Fruit fly (Drosophila melanogaster) whole organism, embryonic: ENCODE data around the gene CG13623.

Experiments
- Adf1 ChIP-seq: fragments of 200-800 bp; sonication (Bioruptor generic); IDR thresholded peaks from 2 replicates; pipeline ENCODE4 v1.3.6; 2022; ENCODE audit warnings: missing biosample characterization, missing genetic modification characterization
- CG10274 ChIP-seq: fragments of 200-800 bp; sonication (Bioruptor generic); optimal IDR thresholded peaks from 3 replicates; lab custom pipeline; 2017; ENCODE audit warnings: missing biosample characterization, mild to moderate bottlenecking, missing genetic modification characterization
- CG10366 ChIP-seq: fragments of 200-800 bp; sonication (Bioruptor generic); IDR thresholded peaks from 2 replicates; pipeline ENCODE4 v1.3.6; 2022; ENCODE audit warnings: missing biosample characterization, missing genetic modification characterization
- CG10565 ChIP-seq: fragments of 200-800 bp; sonication (Bioruptor generic); optimal IDR thresholded peaks from 3 replicates; lab custom pipeline; 2016; ENCODE audit warnings: missing biosample characterization, mild to moderate bottlenecking, missing genetic modification characterization
- CG12236 ChIP-seq: fragments of 200-800 bp; sonication (Bioruptor generic); optimal IDR thresholded peaks from 2 replicates; lab custom pipeline; 2016; ENCODE audit warnings: missing biosample characterization, missing genetic modification characterization
- CG1233 ChIP-seq: fragments of 200-800 bp; sonication (Bioruptor generic); optimal IDR thresholded peaks from 4 replicates; lab custom pipeline; 2018; ENCODE audit warnings: missing biosample characterization, mild to moderate bottlenecking, missing genetic modification characterization
- CG13287 ChIP-seq: fragments of 200-800 bp; sonication (Bioruptor generic); IDR thresholded peaks from 2 replicates; pipeline ENCODE4 v1.3.6; 2022; ENCODE audit warnings: missing biosample characterization, missing genetic modification characterization; ENCODE audit not compliant: partially characterized antibody
- CG13424 ChIP-seq: fragments of 200-800 bp; sonication (Bioruptor generic); optimal IDR thresholded peaks from 2 replicates; lab custom pipeline; 2019; ENCODE audit warnings: missing biosample characterization, mild to moderate bottlenecking, missing genetic modification characterization, moderate library complexity
- CG1529 ChIP-seq: fragments of 200-800 bp; sonication (Bioruptor generic); optimal IDR thresholded peaks from 3 replicates; lab custom pipeline; 2018; ENCODE audit warnings: missing biosample characterization, missing genetic modification characterization
- CG17361 ChIP-seq: fragments of 200-800 bp; sonication (Bioruptor generic); IDR thresholded peaks from 3 replicates; pipeline ENCODE4 v1.3.6; 2022; ENCODE audit warnings: missing biosample characterization, missing genetic modification characterization
- CG30431 ChIP-seq: fragments of 200-800 bp; sonication (Bioruptor generic); optimal IDR thresholded peaks from 2 replicates; lab custom pipeline; 2017; ENCODE audit warnings: missing biosample characterization, missing genetic modification characterization
- CG3065 ChIP-seq: fragments of 200-800 bp; sonication (Bioruptor generic); optimal IDR thresholded peaks from 2 replicates; lab custom pipeline; 2016; ENCODE audit warnings: missing biosample characterization, missing genetic modification characterization
- CG4282 ChIP-seq: fragments of 200-800 bp; sonication (Bioruptor generic); optimal IDR thresholded peaks from 2 replicates; lab custom pipeline; 2016; ENCODE audit warnings: missing biosample characterization, missing genetic modification characterization
- CG4328 ChIP-seq: fragments of 200-800 bp; sonication (Bioruptor generic); optimal IDR thresholded peaks from 3 replicates; lab custom pipeline; 2017; ENCODE audit warnings: missing biosample characterization, missing genetic modification reagents, missing genetic modification characterization
- CG4730 ChIP-seq: fragments of 200-800 bp; sonication (Bioruptor generic); IDR thresholded peaks from 2 replicates; pipeline ENCODE4 v1.3.6; 2022; ENCODE audit warnings: missing biosample characterization, missing genetic modification characterization
- CG6175 ChIP-seq: fragments of 200-800 bp; sonication (Bioruptor generic); IDR thresholded peaks from 3 replicates; pipeline ENCODE4 v1.3.6; 2022; ENCODE audit warnings: missing biosample characterization, missing genetic modification characterization
- CG6765 ChIP-seq: fragments of 200-800 bp; sonication (Bioruptor generic); optimal IDR thresholded peaks from 3 replicates; lab custom pipeline; 2017; ENCODE audit warnings: missing biosample characterization, mild to moderate bottlenecking, missing genetic modification characterization
- CG7839 ChIP-seq: fragments of 200-800 bp; sonication (Bioruptor generic); optimal IDR thresholded peaks from 3 replicates; lab custom pipeline; 2018; ENCODE audit warnings: missing biosample characterization, mild to moderate bottlenecking, missing genetic modification characterization, moderate library complexity
- CG9932 ChIP-seq: fragments of 200-800 bp; sonication (Bioruptor generic); IDR thresholded peaks from 2 replicates; pipeline ENCODE4 v1.3.6; 2022; ENCODE audit warnings: missing biosample characterization, missing genetic modification characterization
- CoRest ChIP-seq: fragments of 200-800 bp; sonication (Bioruptor generic); optimal IDR thresholded peaks from 3 replicates; lab custom pipeline; 2018; ENCODE audit warnings: missing biosample characterization, mild to moderate bottlenecking, missing genetic modification characterization, moderate library complexity
- D19B ChIP-seq: fragments of 200-800 bp; sonication (Bioruptor generic); optimal IDR thresholded peaks from 2 replicates; lab custom pipeline; 2017; ENCODE audit warnings: missing biosample characterization, mild to moderate bottlenecking, missing genetic modification characterization
- Dip3 ChIP-seq: fragments of 200-800 bp; sonication (Bioruptor generic); optimal IDR thresholded peaks from 3 replicates; lab custom pipeline; 2016; ENCODE audit warnings: missing biosample characterization, missing genetic modification characterization
- Dref ChIP-seq: fragments of 200-800 bp; sonication (Bioruptor generic); IDR thresholded peaks from 2 replicates; pipeline ENCODE4 v1.3.6; 2022; ENCODE audit warnings: missing biosample characterization, missing genetic modification characterization
- Eip74EF ChIP-seq, 2 experiments: fragments of 200-800 bp in 1 of 2; fragments of >200 bp in 1 of 2; sonication (Bioruptor generic) in 1 of 2; optimal IDR thresholded peaks; 2 replicates each; lab custom pipeline; 2017 to 2019; ENCODE audit warnings: missing biosample characterization in 2 of 2, missing genetic modification characterization in 2 of 2, mild to moderate bottlenecking in 1 of 2, moderate library complexity in 1 of 2
- Lim3 ChIP-seq: fragments of 200-800 bp; sonication (Bioruptor generic); IDR thresholded peaks from 2 replicates; pipeline ENCODE4 v1.3.6; 2022; ENCODE audit warnings: missing biosample characterization, missing genetic modification characterization
- Ptx1 ChIP-seq: fragments of 200-800 bp; sonication (Bioruptor generic); IDR thresholded peaks from 2 replicates; pipeline ENCODE4 v1.3.6; 2022; ENCODE audit warnings: missing biosample characterization, missing genetic modification characterization
- Xrp1 ChIP-seq: fragments of 200-800 bp; sonication (Bioruptor generic); IDR thresholded peaks from 2 replicates; pipeline ENCODE4 v1.3.6; 2022; ENCODE audit warnings: missing biosample characterization, missing genetic modification characterization
- abd-A ChIP-seq: fragments of 200-800 bp; sonication (Bioruptor generic); optimal IDR thresholded peaks from 3 replicates; lab custom pipeline; 2019; ENCODE audit warnings: missing biosample characterization, mild to moderate bottlenecking, missing genetic modification characterization, moderate library complexity
- bsh ChIP-seq, 2 experiments: fragments of 200-800 bp; sonication (Bioruptor generic); optimal IDR thresholded peaks; 2 replicates each; lab custom pipeline; 2017 to 2018; ENCODE audit warnings: mild to moderate bottlenecking in 2 of 2, missing biosample characterization in 2 of 2, missing genetic modification characterization in 2 of 2, moderate library complexity in 1 of 2
- btn ChIP-seq: fragments of 200-800 bp; sonication (Bioruptor generic); optimal IDR thresholded peaks from 2 replicates; lab custom pipeline; 2016; ENCODE audit warnings: missing biosample characterization, missing genetic modification characterization
- chinmo ChIP-seq: fragments of 200-800 bp; sonication (Bioruptor generic); IDR thresholded peaks from 4 replicates; pipeline ENCODE4 v1.3.6; 2022; ENCODE audit warnings: missing biosample characterization, missing genetic modification characterization; ENCODE audit not compliant: partially characterized antibody
- dati ChIP-seq: fragments of 200-800 bp; sonication (Bioruptor generic); IDR thresholded peaks from 2 replicates; pipeline ENCODE4 v1.3.6; 2022; ENCODE audit warnings: missing biosample characterization, missing genetic modification characterization
- dysf ChIP-seq: fragments of 200-800 bp; sonication (Bioruptor generic); IDR thresholded peaks from 3 replicates; pipeline ENCODE4 v1.3.6; 2022; ENCODE audit warnings: missing biosample characterization, missing genetic modification characterization
- ems ChIP-seq: fragments of 200-800 bp; sonication (Bioruptor generic); optimal IDR thresholded peaks from 3 replicates; lab custom pipeline; 2016; ENCODE audit warnings: missing biosample characterization, missing genetic modification characterization
- grau ChIP-seq: fragments of 200-800 bp; optimal IDR thresholded peaks from 3 replicates; lab custom pipeline; 2019; ENCODE audit warnings: missing biosample characterization, mild to moderate bottlenecking, missing genetic modification characterization, moderate library complexity
- hkb ChIP-seq, 2 experiments: fragments of 200-800 bp in 1 of 2; fragments of >200 bp in 1 of 2; sonication (Bioruptor generic) in 1 of 2; IDR thresholded peaks in 1 of 2; optimal IDR thresholded peaks in 1 of 2; 2 replicates each; pipeline versions ENCODE4 v1.3.6 to Lab custom; 2017 to 2022; ENCODE audit warnings: missing biosample characterization in 1 of 2, missing genetic modification characterization in 1 of 2
- jigr1 ChIP-seq: fragments of 200-800 bp; sonication (Bioruptor generic); IDR thresholded peaks from 3 replicates; pipeline ENCODE4 v1.3.6; 2022; ENCODE audit warnings: missing biosample characterization, missing genetic modification characterization
- kah ChIP-seq: fragments of 200-800 bp; sonication (Bioruptor generic); optimal IDR thresholded peaks from 2 replicates; lab custom pipeline; 2018; ENCODE audit warnings: missing biosample characterization, mild to moderate bottlenecking, missing genetic modification characterization
- lmd ChIP-seq: fragments of 200-800 bp; sonication (Bioruptor generic); IDR thresholded peaks from 2 replicates; pipeline ENCODE4 v1.3.6; 2022; ENCODE audit warnings: missing biosample characterization, missing genetic modification characterization
- lola ChIP-seq, 3 experiments: fragments of >200 bp in 2 of 3; fragments of 200-800 bp in 1 of 3; sonication (Bioruptor generic) in 1 of 3; optimal IDR thresholded peaks; 2 replicates each; lab custom pipeline; 2017 to 2019; ENCODE audit warnings: missing biosample characterization in 3 of 3, missing genetic modification characterization in 3 of 3, mild to moderate bottlenecking in 1 of 3, moderate library complexity in 1 of 3
- mirr ChIP-seq: fragments of 200-800 bp; sonication (Bioruptor generic); optimal IDR thresholded peaks from 3 replicates; lab custom pipeline; 2018; ENCODE audit warnings: missing biosample characterization, mild to moderate bottlenecking, missing genetic modification characterization
- org-1 ChIP-seq: fragments of 200-800 bp; sonication (Bioruptor generic); optimal IDR thresholded peaks from 2 replicates; lab custom pipeline; 2017; ENCODE audit warnings: missing biosample characterization, missing genetic modification characterization
- pfk ChIP-seq: fragments of 200-800 bp; sonication (Bioruptor generic); optimal IDR thresholded peaks from 2 replicates; lab custom pipeline; 2018; ENCODE audit warnings: missing biosample characterization, mild to moderate bottlenecking, missing genetic modification characterization, moderate library complexity
- sima ChIP-seq: fragments of 200-800 bp; sonication (Bioruptor generic); optimal IDR thresholded peaks from 2 replicates; lab custom pipeline; 2016; ENCODE audit warnings: missing biosample characterization, missing genetic modification characterization
- slou ChIP-seq: fragments of 200-800 bp; sonication (Bioruptor generic); optimal IDR thresholded peaks from 3 replicates; lab custom pipeline; 2016; ENCODE audit warnings: missing biosample characterization, missing genetic modification characterization
- sna ChIP-seq: fragments of 200-800 bp; sonication (Bioruptor generic); IDR thresholded peaks from 2 replicates; pipeline ENCODE4 v1.3.6; 2022; ENCODE audit warnings: missing biosample characterization, missing genetic modification characterization; ENCODE audit not compliant: partially characterized antibody
- sqz ChIP-seq: fragments of 200-800 bp; sonication (Bioruptor generic); optimal IDR thresholded peaks from 3 replicates; lab custom pipeline; 2018; ENCODE audit warnings: missing biosample characterization, mild to moderate bottlenecking, missing genetic modification characterization
- sr ChIP-seq: fragments of 200-800 bp; sonication (Bioruptor generic); IDR thresholded peaks from 3 replicates; pipeline ENCODE4 v1.3.6; 2022; ENCODE audit warnings: missing biosample characterization, missing genetic modification characterization
- stwl ChIP-seq: fragments of 200-800 bp; sonication (Bioruptor generic); optimal IDR thresholded peaks from 3 replicates; lab custom pipeline; 2018; ENCODE audit warnings: missing biosample characterization, mild to moderate bottlenecking, missing genetic modification characterization, moderate library complexity
- tx ChIP-seq: fragments of 200-800 bp; sonication (Bioruptor generic); optimal IDR thresholded peaks from 2 replicates; lab custom pipeline; 2016; ENCODE audit warnings: missing biosample characterization, missing genetic modification characterization
- zfh1 ChIP-seq: fragments of 200-800 bp; sonication (Bioruptor generic); IDR thresholded peaks from 3 replicates; pipeline ENCODE4 v1.3.6; 2022; ENCODE audit warnings: missing biosample characterization, missing genetic modification characterization

CG13623 gene

dm6 chr3R:24530328-24530727, at the start of gene CG13623, which contains the start of gene ana1 (continued):
- TF ChIP-seq Dref (GFP tag; lab: Robert Waterston, UW) (peak; percentile 77), bsh (GFP tag; optimal IDR thresholded peaks at IDR 0.05; lab: Kevin White, UChicago) (no peak), CG3065 (GFP tag; lab: Kevin White, UChicago) (no peak), D19B (GFP tag; lab: Kevin White, UChicago) (no peak), CG12236 (no peak), org-1 (no peak), CG4328 (no peak), jigr1 (GFP tag; lab: Robert Waterston, UW) (no peak), CG4730 (GFP tag; lab: Robert Waterston, UW) (no peak), CG9932 (GFP tag; lab: Robert Waterston, UW) (no peak), CG6175 (GFP tag; lab: Robert Waterston, UW) (no peak), ems (GFP tag; lab: Kevin White, UChicago) (no peak), CG10366 (no peak), tx (GFP tag; lab: Kevin White, UChicago) (no peak), sqz (GFP tag; lab: Kevin White, UChicago) (no peak), CG13287 (GFP tag; lab: Robert Waterston, UW) (peak; percentile 77), chinmo (GFP tag; lab: Robert Waterston, UW) (no peak), sr (GFP tag; lab: Robert Waterston, UW) (no peak), CG13424 (tag; lab: Kevin White, UChicago) (no peak), sima (GFP tag; lab: Kevin White, UChicago) (no peak), stwl (tag; lab: Kevin White, UChicago) (peak; percentile 88), CG1233 (GFP tag; lab: Kevin White, UChicago) (no peak), Dip3 (GFP tag; lab: Kevin White, UChicago) (no peak), CG10565 (no peak), mirr (GFP tag; lab: Kevin White, UChicago) (no peak), Ptx1 (GFP tag; lab: Robert Waterston, UW) (no peak), CG30431 (no peak), CoRest (tag; lab: Kevin White, UChicago) (peak; percentile 34), Xrp1 (GFP tag; lab: Robert Waterston, UW) (no peak), CG4282 (no peak), abd-A (tag; lab: Kevin White, UChicago) (no peak), Lim3 (GFP tag; lab: Robert Waterston, UW) (no peak), CG6765 (no peak), grau (tag; lab: Kevin White, UChicago) (no peak), Eip74EF (GFP tag; optimal IDR thresholded peaks at IDR 0.05; lab: Kevin White, UChicago) (no peak), lola (GFP tag; optimal IDR thresholded peaks at IDR 0.05; lab: Kevin White, UChicago) (no peak), hkb (optimal IDR thresholded peaks at IDR 0.05; lab: Kevin White, UChicago) (peak; percentile 20), hkb (GFP tag; IDR thresholded peaks at IDR 0.05; lab: Robert Waterston, UW) (no peak), kah (GFP tag; lab: Kevin White, UChicago) (no peak), slou (no peak), pfk (GFP tag; lab: Kevin White, UChicago) (no peak), dysf (GFP tag; lab: Robert Waterston, UW) (no peak), CG7839 (tag; lab: Kevin White, UChicago) (no peak), lmd (GFP tag; lab: Robert Waterston, UW) (no peak), zfh1 (no peak), CG1529 (GFP tag; lab: Kevin White, UChicago) (no peak), CG17361 (GFP tag; lab: Robert Waterston, UW) (no peak), btn (GFP tag; lab: Kevin White, UChicago) (no peak), CG10274 (GFP tag; lab: Kevin White, UChicago) (no peak), Adf1 (GFP tag; lab: Robert Waterston, UW) (no peak), dati (GFP tag; lab: Robert Waterston, UW) (no peak), sna (GFP tag; lab: Robert Waterston, UW) (peak; percentile 49; the same call in 1 of the 2 replicates)
